Fruit fly (Drosophila melanogaster) whole organism, prepupa: ENCODE data around the gene CG14204.

Experiments
- Blimp-1 ChIP-seq: fragments of 200-800 bp; sonication (Bioruptor generic); optimal IDR thresholded peaks from 3 replicates; lab custom pipeline; 2017; ENCODE audit warnings: missing biosample characterization, missing genetic modification characterization, mild to moderate bottlenecking, moderate library complexity, missing genetic modification reagents
- CG10669 ChIP-seq: fragments of 200-800 bp; sonication (Bioruptor generic); optimal IDR thresholded peaks from 3 replicates; lab custom pipeline; 2018; ENCODE audit warnings: missing biosample characterization, mild to moderate bottlenecking, missing genetic modification characterization, moderate library complexity
- CG11294 ChIP-seq: fragments of 200-800 bp; sonication (Bioruptor generic); IDR thresholded peaks from 2 replicates; pipeline ENCODE4 v1.3.6; 2022; ENCODE audit warnings: missing biosample characterization, missing genetic modification characterization
- CG11902 ChIP-seq: fragments of 200-800 bp; sonication (Bioruptor generic); optimal IDR thresholded peaks from 3 replicates; lab custom pipeline; 2016; ENCODE audit warnings: missing biosample characterization, missing genetic modification characterization
- CG3032 ChIP-seq: fragments of 200-800 bp; optimal IDR thresholded peaks from 2 replicates; lab custom pipeline; 2019; ENCODE audit warnings: missing biosample characterization, mild to moderate bottlenecking, missing genetic modification characterization, moderate library complexity
- CG31627 ChIP-seq: fragments of 200-800 bp; sonication (Bioruptor generic); optimal IDR thresholded peaks from 3 replicates; lab custom pipeline; 2016; ENCODE audit warnings: missing biosample characterization, missing genetic modification characterization
- CG34406 ChIP-seq: fragments of 200-800 bp; sonication (Bioruptor generic); optimal IDR thresholded peaks from 3 replicates; lab custom pipeline; 2016; ENCODE audit warnings: missing biosample characterization, missing genetic modification characterization
- CG3919 ChIP-seq: fragments of 200-800 bp; sonication (Bioruptor generic); optimal IDR thresholded peaks from 3 replicates; lab custom pipeline; 2016; ENCODE audit warnings: missing biosample characterization, missing genetic modification characterization
- CG6163 ChIP-seq: fragments of 200-800 bp; sonication (Bioruptor generic); IDR thresholded peaks from 3 replicates; pipeline ENCODE4 v1.3.6; 2022; ENCODE audit warnings: missing biosample characterization, missing genetic modification characterization
- CG6276 ChIP-seq: fragments of 200-800 bp; sonication (Bioruptor generic); optimal IDR thresholded peaks from 2 replicates; lab custom pipeline; 2017; ENCODE audit warnings: missing biosample characterization, mild to moderate bottlenecking, missing genetic modification characterization
- CG6808 ChIP-seq: fragments of 200-800 bp; sonication (Bioruptor generic); optimal IDR thresholded peaks from 3 replicates; lab custom pipeline; 2017; ENCODE audit warnings: missing biosample characterization, missing genetic modification characterization, mild to moderate bottlenecking, moderate library complexity, missing genetic modification reagents
- CG6854 ChIP-seq: fragments of 200-800 bp; sonication (Bioruptor generic); optimal IDR thresholded peaks from 2 replicates; lab custom pipeline; 2017; ENCODE audit warnings: missing biosample characterization, mild to moderate bottlenecking, missing genetic modification characterization
- CG8119 ChIP-seq: fragments of 200-800 bp; sonication (Bioruptor generic); IDR thresholded peaks from 3 replicates; pipeline ENCODE4 v1.3.6; 2022; ENCODE audit warnings: missing biosample characterization, missing genetic modification characterization
- CG8319 ChIP-seq: fragments of 200-800 bp; sonication (Bioruptor generic); optimal IDR thresholded peaks from 3 replicates; lab custom pipeline; 2016; ENCODE audit warnings: missing biosample characterization, missing genetic modification characterization
- CG8632 ChIP-seq: fragments of 200-800 bp; sonication (Bioruptor generic); optimal IDR thresholded peaks from 3 replicates; lab custom pipeline; 2016; ENCODE audit warnings: missing biosample characterization, missing genetic modification characterization
- CG9139 ChIP-seq: fragments of 200-800 bp; sonication (Bioruptor generic); optimal IDR thresholded peaks from 3 replicates; lab custom pipeline; 2017; ENCODE audit warnings: missing biosample characterization, mild to moderate bottlenecking, missing genetic modification characterization
- Eip78C ChIP-seq: fragments of 200-800 bp; sonication (Bioruptor generic); peaks from one replicate; lab custom pipeline; 2016; ENCODE audit warnings: missing biosample characterization, missing genetic modification characterization
- Eip93F ChIP-seq: fragments of 200-800 bp; sonication (Bioruptor generic); optimal IDR thresholded peaks from 2 replicates; lab custom pipeline; 2016; ENCODE audit warnings: missing biosample characterization, mild to moderate bottlenecking, missing genetic modification characterization
- Ets21C ChIP-seq: fragments of 200-800 bp; sonication (Bioruptor generic); optimal IDR thresholded peaks from 3 replicates; lab custom pipeline; 2016; ENCODE audit warnings: missing biosample characterization, missing genetic modification characterization
- Ets96B ChIP-seq: fragments of 200-800 bp; optimal IDR thresholded peaks from 2 replicates; lab custom pipeline; 2019; ENCODE audit warnings: missing biosample characterization, mild to moderate bottlenecking, missing genetic modification characterization, moderate library complexity
- Gug ChIP-seq: fragments of 200-800 bp; sonication (Bioruptor generic); IDR thresholded peaks from 2 replicates; pipeline ENCODE4 v1.3.6; 2022; ENCODE audit warnings: missing biosample characterization, missing genetic modification characterization
- Hr39 ChIP-seq: fragments of 200-800 bp; sonication (Bioruptor generic); optimal IDR thresholded peaks from 2 replicates; lab custom pipeline; 2016; ENCODE audit warnings: missing biosample characterization, missing genetic modification characterization
- Lpt ChIP-seq: fragments of 200-800 bp; sonication (Bioruptor generic); optimal IDR thresholded peaks from 3 replicates; lab custom pipeline; 2016; ENCODE audit warnings: missing biosample characterization, missing genetic modification characterization
- OdsH ChIP-seq: fragments of 200-800 bp; sonication (Bioruptor generic); optimal IDR thresholded peaks from 3 replicates; lab custom pipeline; 2016; ENCODE audit warnings: missing biosample characterization, missing genetic modification characterization
- Sox102F ChIP-seq: fragments of 200-800 bp; sonication (Bioruptor generic); optimal IDR thresholded peaks from 2 replicates; lab custom pipeline; 2016; ENCODE audit warnings: missing biosample characterization, mild to moderate bottlenecking, missing genetic modification characterization
- Sox14 ChIP-seq: fragments of 200-800 bp; sonication (Bioruptor generic); optimal IDR thresholded peaks from 3 replicates; lab custom pipeline; 2016; ENCODE audit warnings: missing biosample characterization, missing genetic modification characterization
- Sox15 ChIP-seq: fragments of 200-800 bp; sonication (Bioruptor generic); optimal IDR thresholded peaks from 3 replicates; lab custom pipeline; 2016; ENCODE audit warnings: missing biosample characterization, missing genetic modification characterization
- achi ChIP-seq: fragments of 200-800 bp; sonication (Bioruptor generic); optimal IDR thresholded peaks from 3 replicates; lab custom pipeline; 2016; ENCODE audit warnings: missing biosample characterization, missing genetic modification characterization
- cyc ChIP-seq: fragments of 200-800 bp; sonication (Bioruptor generic); optimal IDR thresholded peaks from 3 replicates; lab custom pipeline; 2016; ENCODE audit warnings: missing biosample characterization, missing genetic modification characterization
- dac ChIP-seq: fragments of 200-800 bp; sonication (Bioruptor generic); optimal IDR thresholded peaks from 2 replicates; lab custom pipeline; 2017; ENCODE audit warnings: missing biosample characterization, mild to moderate bottlenecking, missing genetic modification characterization
- eg ChIP-seq: fragments of 200-800 bp; sonication (Bioruptor generic); IDR thresholded peaks from 3 replicates; pipeline ENCODE4 v1.3.6; 2022; ENCODE audit warnings: missing biosample characterization, missing genetic modification characterization
- esn ChIP-seq: fragments of 200-800 bp; sonication (Bioruptor generic); optimal IDR thresholded peaks from 2 replicates; lab custom pipeline; 2016; ENCODE audit warnings: missing biosample characterization, mild to moderate bottlenecking, missing genetic modification characterization, moderate library complexity
- fd59A ChIP-seq: fragments of 200-800 bp; sonication (Bioruptor generic); optimal IDR thresholded peaks from 2 replicates; lab custom pipeline; 2017; ENCODE audit warnings: missing biosample characterization, mild to moderate bottlenecking, missing genetic modification characterization, missing genetic modification reagents
- fd85E ChIP-seq: fragments of 200-800 bp; sonication (Bioruptor generic); optimal IDR thresholded peaks from 3 replicates; lab custom pipeline; 2016; ENCODE audit warnings: missing biosample characterization, missing genetic modification characterization
- fkh ChIP-seq: fragments of 200-800 bp; sonication (Bioruptor generic); optimal IDR thresholded peaks from 3 replicates; lab custom pipeline; 2017; ENCODE audit warnings: missing biosample characterization, mild to moderate bottlenecking, missing genetic modification characterization, moderate library complexity
- lz ChIP-seq: fragments of 200-800 bp; sonication (Bioruptor generic); optimal IDR thresholded peaks from 3 replicates; lab custom pipeline; 2016; ENCODE audit warnings: missing biosample characterization, missing genetic modification characterization
- net ChIP-seq: fragments of 200-800 bp; sonication (Bioruptor generic); optimal IDR thresholded peaks from 3 replicates; lab custom pipeline; 2016; ENCODE audit warnings: missing biosample characterization, missing genetic modification characterization
- spab ChIP-seq: fragments of 200-800 bp; sonication (Bioruptor generic); optimal IDR thresholded peaks from 2 replicates; lab custom pipeline; 2017; ENCODE audit warnings: missing biosample characterization, mild to moderate bottlenecking, missing genetic modification characterization, missing genetic modification reagents
- ss ChIP-seq, 2 experiments: fragments of 200-800 bp; sonication (Bioruptor generic); optimal IDR thresholded peaks; 2 replicates in 1 of 2; 3 replicates in 1 of 2; lab custom pipeline; 2017 to 2018; ENCODE audit warnings: mild to moderate bottlenecking in 2 of 2, missing biosample characterization in 2 of 2, missing genetic modification characterization in 2 of 2, moderate library complexity in 1 of 2
- svp ChIP-seq: fragments of 200-800 bp; sonication (Bioruptor generic); peaks from one replicate; lab custom pipeline; 2016; ENCODE audit warnings: missing biosample characterization, missing genetic modification characterization
- topi ChIP-seq: fragments of 200-800 bp; sonication (Bioruptor generic); optimal IDR thresholded peaks from 3 replicates; lab custom pipeline; 2016; ENCODE audit warnings: missing biosample characterization, missing genetic modification characterization
- vri ChIP-seq: fragments of 200-800 bp; sonication (Bioruptor generic); optimal IDR thresholded peaks from 3 replicates; lab custom pipeline; 2016; ENCODE audit warnings: missing biosample characterization, mild to moderate bottlenecking, missing genetic modification characterization

The CG14204 gene

dm6 chrX:19547382-19547781 lies 36.0 kb upstream of the CG14204 start, which contains the start of gene CG32532:
Gene CG32532 (minus strand): TSS chrX:19547482.
- TF ChIP-seq CG8319 (GFP tag; lab: Kevin White, UChicago): no peak
- TF ChIP-seq CG10669: no peak
- no peak for TF ChIP-seq Ets96B (tag; lab: Kevin White, UChicago)
- TF ChIP-seq fd59A (GFP tag; lab: Kevin White, UChicago): no peak
- TF ChIP-seq CG3032 (tag; lab: Kevin White, UChicago): no peak
- no peak for TF ChIP-seq Blimp-1 (GFP tag; lab: Kevin White, UChicago)
- TF ChIP-seq lz: no peak
- no peak for TF ChIP-seq CG9139 (GFP tag; lab: Kevin White, UChicago)
- no peak for TF ChIP-seq spab (GFP tag; lab: Kevin White, UChicago)
- no peak for TF ChIP-seq Lpt (GFP tag; lab: Kevin White, UChicago)
- no peak for TF ChIP-seq ss (GFP tag; optimal IDR thresholded peaks at IDR 0.05; lab: Kevin White, UChicago)
- TF ChIP-seq CG6276 (GFP tag; lab: Kevin White, UChicago): no peak
- no peak for TF ChIP-seq CG6854
- TF ChIP-seq, all 60 proteins: peak for 0

- no peak for TF ChIP-seq cyc (GFP tag; lab: Kevin White, UChicago)
- TF ChIP-seq OdsH: no peak
- no peak for TF ChIP-seq Hr39 (GFP tag; lab: Kevin White, UChicago)
- no peak for TF ChIP-seq Blimp-1 (GFP tag; lab: Kevin White, UChicago)
- TF ChIP-seq Sox102F (GFP tag; lab: Kevin White, UChicago): no peak
- no peak for TF ChIP-seq CG3032 (tag; lab: Kevin White, UChicago)
- no peak for TF ChIP-seq CG31627 (GFP tag; lab: Kevin White, UChicago)
- no peak for TF ChIP-seq Sox14 (GFP tag; lab: Kevin White, UChicago)
These were observed 35.0 kb upstream of the CG14204 start for dm6 chrX:19548438-19548837.

dm6 chrX:19549570-19549969 lies 33.8 kb upstream of the CG14204 start:
- TF ChIP-seq Hr39 (GFP tag; lab: Kevin White, UChicago): no peak
- TF ChIP-seq CG34406 (GFP tag; lab: Kevin White, UChicago): no peak

dm6 chrX:19565714-19566316 lies 17.6 kb upstream of the CG14204 start, which contains the start of the genes Grip84 and car:
Gene Grip84 (minus strand): TSS chrX:19565764.
Gene car (plus strand): TSS chrX:19566019.
- TF ChIP-seq net (GFP tag; lab: Kevin White, UChicago): no peak
- TF ChIP-seq CG10669: no peak
- no peak for TF ChIP-seq fkh (GFP tag; lab: Kevin White, UChicago)
- TF ChIP-seq vri (GFP tag; lab: Kevin White, UChicago): no peak
- TF ChIP-seq Hr39 (GFP tag; lab: Kevin White, UChicago): peak; percentile 53
- TF ChIP-seq CG34406 (GFP tag; lab: Kevin White, UChicago): peak; percentile 27
- TF ChIP-seq CG6808 (GFP tag; lab: Kevin White, UChicago): no peak
- no peak for TF ChIP-seq topi
- no peak for TF ChIP-seq ss (GFP tag; optimal IDR thresholded peaks at IDR 0.05; lab: Kevin White, UChicago)
- peak; percentile 51 for TF ChIP-seq Ets96B (tag; lab: Kevin White, UChicago)
- TF ChIP-seq CG6163: 0 out of 3 replicates have a peak, but pooled peaks have one; percentile 48
- no peak for TF ChIP-seq CG8319 (GFP tag; lab: Kevin White, UChicago)
- peak; percentile 66 for TF ChIP-seq Sox15
- TF ChIP-seq CG3919 (GFP tag; lab: Kevin White, UChicago): no peak
- TF ChIP-seq Eip93F (GFP tag; lab: Kevin White, UChicago): no peak
- TF ChIP-seq dac (GFP tag; lab: Kevin White, UChicago): peak; percentile 41
- peak; percentile 90 for TF ChIP-seq Eip78C (GFP tag; lab: Kevin White, UChicago)
- TF ChIP-seq CG3032 (tag; lab: Kevin White, UChicago): peak; percentile 73
- peak; percentile 56; the same call in 1 of the 2 replicates for TF ChIP-seq CG11294 (GFP tag; lab: Robert Waterston, UW)
- TF ChIP-seq fd59A (GFP tag; lab: Kevin White, UChicago): peak; percentile 31
- TF ChIP-seq OdsH: no peak
- TF ChIP-seq CG6276 (GFP tag; lab: Kevin White, UChicago): no peak
- TF ChIP-seq achi: peak; percentile 49
- no peak for TF ChIP-seq svp (GFP tag; lab: Kevin White, UChicago)
- TF ChIP-seq CG8119 (GFP tag; lab: Robert Waterston, UW): no peak
- peak; percentile 54 for TF ChIP-seq CG31627 (GFP tag; lab: Kevin White, UChicago)
- peak; percentile 66 for TF ChIP-seq eg (GFP tag; lab: Robert Waterston, UW)
- TF ChIP-seq lz: peak; percentile 49
- TF ChIP-seq fd85E (GFP tag; lab: Kevin White, UChicago): no peak
- peak; percentile 63 for TF ChIP-seq Gug (GFP tag; lab: Robert Waterston, UW)
- TF ChIP-seq CG11902 (GFP tag; lab: Kevin White, UChicago): peak; percentile 28
- no peak for TF ChIP-seq CG8632 (GFP tag; lab: Kevin White, UChicago)
- TF ChIP-seq cyc (GFP tag; lab: Kevin White, UChicago): peak; percentile 58
- TF ChIP-seq Lpt (GFP tag; lab: Kevin White, UChicago): no peak
- TF ChIP-seq Blimp-1 (GFP tag; lab: Kevin White, UChicago): no peak
- TF ChIP-seq Ets21C (GFP tag; lab: Kevin White, UChicago): peak; percentile 43
- peak; percentile 61 for TF ChIP-seq esn (GFP tag; lab: Kevin White, UChicago)
